Worm (Caenorhabditis elegans): Measurements from ENCODE around the gene tftc-3.

The tftc-3 gene

DNA sequence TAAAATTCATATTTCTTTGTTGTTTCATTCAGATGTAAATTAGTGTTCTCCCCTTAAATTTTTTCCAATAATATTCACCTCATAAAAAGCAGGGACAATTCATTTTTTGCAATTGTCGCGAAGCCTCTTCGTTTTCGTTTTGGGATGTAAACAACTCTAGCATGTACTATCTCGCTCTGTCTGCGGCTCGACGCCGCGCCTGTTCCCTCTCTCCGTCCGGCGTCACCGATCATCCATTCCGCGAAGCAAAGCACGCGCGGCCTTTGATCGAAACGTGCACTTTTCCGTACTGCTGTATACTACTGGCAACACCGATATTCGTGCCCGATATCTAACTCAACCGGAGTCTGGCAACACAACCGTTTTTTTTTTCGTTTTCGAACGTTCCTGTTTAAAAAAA, 36.8 kb upstream of the tftc-3 start (continued):
- TF ChIP-seq R02D3.7 (tag; optimal IDR thresholded peaks at IDR 0.05) = no peak
- TF ChIP-seq pqm-1 (tag; optimal IDR thresholded peaks at IDR 0.05) = no peak
- no peak for TF ChIP-seq jun-1 (tag; optimal IDR thresholded peaks at IDR 0.05)

DNA sequence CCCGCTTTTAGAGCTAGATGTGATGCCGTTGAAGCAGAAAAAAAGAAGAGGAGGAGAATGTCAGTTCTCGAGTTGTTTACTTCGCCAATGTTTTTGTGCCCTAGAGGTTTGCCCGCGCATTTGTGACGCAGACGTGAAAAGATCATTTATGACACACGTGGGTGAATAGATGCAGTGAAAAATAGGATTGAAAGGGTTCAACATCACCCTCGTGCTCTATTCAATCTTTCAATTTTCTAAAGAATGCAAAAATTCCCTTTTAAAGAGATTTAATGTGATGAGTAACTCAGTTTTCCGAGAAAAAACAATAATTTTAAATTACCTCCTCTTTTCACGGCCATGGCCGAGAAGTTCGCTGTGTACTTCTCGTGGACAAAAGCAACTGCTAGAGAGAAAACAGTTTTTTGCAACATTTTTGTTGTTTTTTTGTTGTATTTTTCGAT, 36.3 kb upstream of the tftc-3 start:
- TF ChIP-seq unc-39 (tag; optimal IDR thresholded peaks at IDR 0.05) (no peak), unc-62 (GFP tag; optimal IDR thresholded peaks at IDR 0.05) (no peak), lin-39 (tag; optimal IDR thresholded peaks at IDR 0.05) (peak; percentile 94), sea-2 (GFP tag; optimal IDR thresholded peaks at IDR 0.05) (no peak), ceh-16 (tag; optimal IDR thresholded peaks at IDR 0.05) (no peak), nhr-43 (tag; optimal IDR thresholded peaks at IDR 0.05; ENCODE audit: poor library complexity, severe bottlenecking) (no peak), tbx-2 (tag; optimal IDR thresholded peaks at IDR 0.05) (no peak), egl-5 (tag; optimal IDR thresholded peaks at IDR 0.05) (peak; percentile 62), hmg-11 (tag; optimal IDR thresholded peaks at IDR 0.05) (no peak), zag-1 (tag; optimal IDR thresholded peaks at IDR 0.05) (no peak), mml-1 (tag; optimal IDR thresholded peaks at IDR 0.05) (no peak), nhr-77 (tag; optimal IDR thresholded peaks at IDR 0.05) (no peak), fkh-10 (GFP tag; optimal IDR thresholded peaks at IDR 0.05) (peak; percentile 57), nhr-23 (tag; optimal IDR thresholded peaks at IDR 0.05) (no peak), lin-15B (tag; optimal IDR thresholded peaks at IDR 0.05) (peak; percentile 34), skn-1 (tag; optimal IDR thresholded peaks at IDR 0.05) (no peak), jun-1 (tag; optimal IDR thresholded peaks at IDR 0.05) (no peak), snpc-4 (tag; optimal IDR thresholded peaks at IDR 0.05) (peak; percentile 18), nhr-12 (tag; optimal IDR thresholded peaks at IDR 0.05) (no peak), mdl-1 (tag; optimal IDR thresholded peaks at IDR 0.05) (peak; percentile 89), aly-2 (tag; optimal IDR thresholded peaks at IDR 0.05) (no peak), nhr-25 (tag; optimal IDR thresholded peaks at IDR 0.05) (no peak), nfya-1 (tag; optimal IDR thresholded peaks at IDR 0.05; ENCODE audit: insufficient read depth) (peak; percentile 66), pqm-1 (tag; optimal IDR thresholded peaks at IDR 0.05) (no peak), nhr-76 (tag; optimal IDR thresholded peaks at IDR 0.05) (no peak), ztf-4 (tag; optimal IDR thresholded peaks at IDR 0.05) (no peak), pha-4 (tag; optimal IDR thresholded peaks at IDR 0.05) (peak; percentile 79), nhr-28 (tag; optimal IDR thresholded peaks at IDR 0.05) (no peak), egl-27 (tag; optimal IDR thresholded peaks at IDR 0.05) (no peak), nhr-11 (tag; optimal IDR thresholded peaks at IDR 0.05) (no peak), ama-1 (optimal IDR thresholded peaks at IDR 0.05) (no peak)

DNA sequence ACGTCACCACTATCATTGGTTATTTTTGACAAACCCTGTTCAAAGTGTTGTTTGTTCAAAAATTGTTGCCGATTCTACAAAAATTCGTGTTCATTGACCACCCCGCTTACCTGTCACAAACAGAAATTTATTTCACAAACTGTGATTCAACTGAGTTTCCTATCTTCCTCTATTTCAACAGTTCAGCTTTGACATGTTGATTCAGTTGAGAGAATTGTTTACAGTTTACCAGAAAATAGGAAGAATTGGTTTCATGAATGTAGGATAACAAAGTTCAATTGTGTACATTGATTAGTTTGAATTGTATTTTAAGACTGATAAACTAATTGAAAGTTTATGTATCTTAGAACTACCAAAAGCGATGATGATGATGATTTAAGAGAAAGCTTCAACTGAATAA, 35.5 kb upstream of the tftc-3 start:
- TF ChIP-seq ama-1 (optimal IDR thresholded peaks at IDR 0.05) (no peak), pqm-1 (tag; optimal IDR thresholded peaks at IDR 0.05) (peak; percentile 30), elt-2 (tag; optimal IDR thresholded peaks at IDR 0.05) (peak; percentile 38), pha-4 (tag; optimal IDR thresholded peaks at IDR 0.05) (peak; percentile 90)

DNA sequence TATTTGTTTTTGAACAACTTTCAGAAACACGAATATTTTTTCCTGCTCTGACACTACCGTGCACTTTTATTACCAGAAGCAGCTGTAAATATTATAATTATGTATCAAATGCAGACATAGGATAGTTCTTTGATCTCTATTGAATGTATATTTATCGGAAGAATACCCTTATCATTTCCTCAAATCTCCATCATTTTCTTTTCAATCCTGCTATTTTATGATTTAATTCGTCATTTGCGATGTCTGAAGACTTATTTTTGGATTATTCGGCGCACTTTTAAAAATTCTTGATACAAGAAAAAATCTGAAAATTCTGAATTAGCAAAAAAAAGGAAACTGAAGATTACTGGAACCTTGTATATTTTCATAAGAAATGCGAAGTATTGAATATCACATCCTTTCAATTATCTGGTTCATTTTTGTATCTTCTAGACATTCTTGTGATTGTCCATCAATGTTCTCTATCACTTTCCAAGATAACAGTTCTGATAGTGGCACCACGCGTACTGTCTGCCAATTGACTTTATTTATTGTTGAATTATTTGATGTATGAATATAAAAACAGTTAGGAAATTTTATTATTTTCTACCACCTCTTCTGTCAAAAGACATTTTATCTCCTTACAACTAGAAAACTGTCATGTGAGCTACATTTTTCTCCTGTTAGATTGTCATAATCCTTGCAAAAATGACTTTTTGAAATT, 34.0 kb upstream of the tftc-3 start:
- TF ChIP-seq lin-39 (tag; optimal IDR thresholded peaks at IDR 0.05) (no peak), pqm-1 (tag; optimal IDR thresholded peaks at IDR 0.05) (peak; percentile 2), elt-2 (tag; optimal IDR thresholded peaks at IDR 0.05) (peak; percentile 68)

DNA sequence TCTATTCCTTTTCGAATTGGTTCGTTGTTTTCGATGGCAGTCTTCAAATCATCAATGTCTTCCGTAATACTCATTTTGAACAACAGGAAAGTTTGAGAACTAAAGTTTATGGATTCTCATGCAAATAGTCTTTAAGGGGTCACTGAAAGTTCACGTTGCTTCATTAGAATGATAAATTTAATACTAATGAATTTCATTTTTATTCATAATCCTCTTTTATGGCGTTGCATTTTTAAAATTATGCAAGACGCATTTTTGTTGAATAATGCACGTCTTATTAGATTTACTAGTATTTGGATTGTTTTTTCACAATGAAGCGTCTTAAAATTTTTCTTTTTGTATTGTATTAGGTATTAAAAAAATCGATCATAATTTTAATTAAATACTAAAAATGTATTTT, 33.0 kb upstream of the tftc-3 start, which contains the start of gene C12D8.9:
Gene C12D8.9, minus strand, starts transcription at position 101 of the 400 bp plus-strand sequence.
- TF ChIP-seq unc-62 (GFP tag; optimal IDR thresholded peaks at IDR 0.05) (no peak), skn-1 (tag; optimal IDR thresholded peaks at IDR 0.05) (no peak), ceh-16 (tag; optimal IDR thresholded peaks at IDR 0.05) (no peak), nhr-43 (tag; optimal IDR thresholded peaks at IDR 0.05; ENCODE audit: poor library complexity, severe bottlenecking) (no peak), mdl-1 (tag; optimal IDR thresholded peaks at IDR 0.05) (no peak), ama-1 (optimal IDR thresholded peaks at IDR 0.05) (no peak), mml-1 (tag; optimal IDR thresholded peaks at IDR 0.05) (no peak), nhr-12 (tag; optimal IDR thresholded peaks at IDR 0.05) (no peak), nhr-77 (tag; optimal IDR thresholded peaks at IDR 0.05) (no peak), lin-15B (tag; optimal IDR thresholded peaks at IDR 0.05) (no peak), R02D3.7 (tag; optimal IDR thresholded peaks at IDR 0.05) (no peak), elt-2 (tag; optimal IDR thresholded peaks at IDR 0.05) (no peak), snpc-4 (tag; optimal IDR thresholded peaks at IDR 0.05) (no peak), aly-2 (tag; optimal IDR thresholded peaks at IDR 0.05) (no peak), zag-1 (tag; optimal IDR thresholded peaks at IDR 0.05) (no peak), fkh-2 (tag; optimal IDR thresholded peaks at IDR 0.05) (no peak), ZK546.5 (tag; optimal IDR thresholded peaks at IDR 0.05) (no peak), fos-1 (tag; optimal IDR thresholded peaks at IDR 0.05) (no peak)
